Fruit fly (Drosophila melanogaster): ENCODE results near the gene CG7990.
A peak's percentile ranks its signal among the peaks of the same experiment; 100 is the strongest.

CG7990 gene

DNA sequence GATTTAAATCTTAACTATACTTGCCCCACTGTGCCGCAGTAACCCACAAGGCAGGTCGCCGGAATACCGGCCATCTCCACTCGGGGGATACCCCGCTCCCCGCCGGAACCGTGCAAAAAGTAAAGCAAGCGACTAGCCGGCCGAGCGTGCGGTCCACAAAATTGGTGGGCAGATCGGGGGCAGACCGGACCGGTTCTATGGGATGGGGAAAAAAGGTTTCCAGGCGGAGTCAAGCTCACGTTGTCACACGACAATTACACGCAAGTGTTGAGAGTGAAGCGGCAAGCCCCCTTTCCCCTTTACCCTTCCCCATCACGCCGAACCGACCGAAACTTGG, 23.5 kb upstream of the CG7990 start:
- no peak for TF ChIP-seq EcR (GFP tag; optimal IDR thresholded peaks at IDR 0.05)
- no peak for TF ChIP-seq psq (optimal IDR thresholded peaks at IDR 0.05)
- TF ChIP-seq pan (optimal IDR thresholded peaks at IDR 0.05), result no peak

DNA sequence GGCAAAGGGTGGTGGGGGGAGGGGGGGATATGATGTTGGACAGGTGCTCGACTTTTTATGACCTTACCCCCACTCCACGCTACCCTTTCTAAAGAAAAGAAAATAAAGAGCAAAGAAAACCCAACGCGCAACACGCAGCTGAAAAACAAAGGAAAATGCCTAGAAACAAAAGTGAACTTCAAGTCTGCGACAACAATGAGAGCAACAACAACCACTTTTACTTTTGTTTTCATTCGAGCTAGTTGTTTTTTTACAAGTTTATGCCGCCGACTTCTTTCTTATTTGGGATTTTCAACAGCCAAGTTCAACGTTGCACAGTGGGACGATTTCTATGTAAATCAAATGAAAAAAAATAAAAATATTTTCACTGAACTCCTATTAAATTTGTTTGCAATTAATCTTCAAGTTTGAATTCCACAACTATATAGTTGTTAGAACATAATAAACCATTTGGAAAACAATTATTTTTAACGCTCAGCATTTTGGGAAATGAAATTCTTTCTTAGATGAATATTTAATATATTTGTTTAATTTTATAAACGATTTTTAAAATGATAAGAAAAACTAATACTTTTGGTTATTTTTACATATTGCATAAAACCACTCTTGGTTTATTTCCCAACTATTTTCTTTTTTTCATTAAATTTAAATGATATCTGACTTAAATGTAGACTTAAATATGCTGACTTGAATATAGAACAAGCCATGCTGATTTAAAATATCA, 23.0 kb upstream of the CG7990 start:
- no peak for TF ChIP-seq Dll (optimal IDR thresholded peaks at IDR 0.05)

DNA sequence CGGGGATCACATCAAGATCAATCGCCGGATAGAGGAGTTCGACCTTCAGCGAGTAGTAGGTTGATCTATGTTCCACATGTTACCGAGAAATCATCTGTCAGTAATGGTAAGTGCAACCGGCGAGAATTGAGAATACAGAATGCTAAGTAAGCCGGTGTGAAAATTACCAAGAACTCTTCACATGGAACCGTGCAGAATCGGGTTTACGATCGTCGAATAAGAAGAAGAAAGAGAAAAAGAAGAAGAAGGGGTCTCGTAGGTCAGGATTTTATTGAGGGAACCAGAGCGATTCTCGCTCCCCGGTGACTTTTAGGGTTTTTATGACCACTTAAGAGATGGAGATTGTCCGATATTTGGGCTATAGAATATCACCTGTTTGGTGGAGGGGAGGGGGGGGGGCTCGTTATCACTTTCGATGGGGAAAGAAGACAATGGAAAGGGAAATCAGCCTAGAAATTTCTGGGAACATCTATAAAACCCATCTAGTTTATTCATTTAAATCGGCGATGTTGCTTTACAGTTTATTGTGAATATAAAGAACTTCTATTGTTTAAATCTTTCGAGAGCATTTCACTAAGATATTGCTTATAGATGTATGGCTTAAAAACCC, 19.3 kb upstream of the CG7990 start:
- TF ChIP-seq psq (optimal IDR thresholded peaks at IDR 0.05) (no peak), pan (optimal IDR thresholded peaks at IDR 0.05) (no peak), EcR (GFP tag; optimal IDR thresholded peaks at IDR 0.05) (no peak), usp (GFP tag; optimal IDR thresholded peaks at IDR 0.05) (no peak), Dll (optimal IDR thresholded peaks at IDR 0.05) (no peak), CG8478 (optimal IDR thresholded peaks at IDR 0.05) (no peak)

DNA sequence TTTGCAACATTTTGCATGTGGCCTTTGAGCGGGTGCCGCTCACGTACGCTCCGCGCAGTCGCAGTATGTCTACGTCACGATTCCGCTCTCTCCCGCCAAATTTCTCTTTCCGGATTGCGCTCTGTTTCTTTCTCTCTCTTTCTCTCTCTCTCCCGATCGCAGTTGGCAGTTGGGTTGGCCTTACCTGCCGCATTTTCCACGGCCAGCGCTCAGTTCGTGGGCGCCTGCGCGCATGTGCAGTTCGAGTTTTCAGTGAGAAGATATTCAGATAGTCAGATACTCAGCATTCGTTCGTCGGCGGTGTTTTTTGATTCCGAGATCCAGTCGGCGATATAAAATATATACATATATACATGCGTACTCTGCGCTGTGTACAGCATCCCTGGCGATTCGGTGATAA, 18.6 kb upstream of the CG7990 start, which contains the start of gene CG7884:
Gene CG7884 (plus strand): TSS at position 208 of the 400 bp plus-strand sequence.
- TF ChIP-seq Dll (optimal IDR thresholded peaks at IDR 0.05) (peak; percentile 76), usp (GFP tag; optimal IDR thresholded peaks at IDR 0.05) (no peak)

DNA sequence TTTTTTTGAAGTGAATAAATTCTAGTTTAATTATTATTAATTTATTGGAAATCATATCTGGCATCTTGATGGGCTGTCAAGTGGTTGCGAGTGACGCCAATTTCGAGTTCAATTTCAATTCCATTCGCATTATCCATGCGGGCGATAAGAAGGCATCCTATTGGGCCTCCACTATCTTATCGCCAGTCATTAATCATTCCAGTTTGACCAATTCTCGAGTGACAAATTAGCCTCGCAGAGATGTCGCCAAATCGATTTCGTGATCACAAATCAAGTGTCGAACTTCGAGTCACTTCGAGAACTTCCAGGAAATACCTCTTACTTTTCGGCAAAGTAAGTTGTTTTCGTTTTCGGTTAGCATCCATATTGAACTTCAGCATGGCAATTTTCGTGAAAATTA, 14.9 kb upstream of the CG7990 start:
- TF ChIP-seq pan (optimal IDR thresholded peaks at IDR 0.05) (no peak), CG8478 (optimal IDR thresholded peaks at IDR 0.05) (no peak), usp (GFP tag; optimal IDR thresholded peaks at IDR 0.05) (no peak), Dll (optimal IDR thresholded peaks at IDR 0.05) (no peak)

DNA sequence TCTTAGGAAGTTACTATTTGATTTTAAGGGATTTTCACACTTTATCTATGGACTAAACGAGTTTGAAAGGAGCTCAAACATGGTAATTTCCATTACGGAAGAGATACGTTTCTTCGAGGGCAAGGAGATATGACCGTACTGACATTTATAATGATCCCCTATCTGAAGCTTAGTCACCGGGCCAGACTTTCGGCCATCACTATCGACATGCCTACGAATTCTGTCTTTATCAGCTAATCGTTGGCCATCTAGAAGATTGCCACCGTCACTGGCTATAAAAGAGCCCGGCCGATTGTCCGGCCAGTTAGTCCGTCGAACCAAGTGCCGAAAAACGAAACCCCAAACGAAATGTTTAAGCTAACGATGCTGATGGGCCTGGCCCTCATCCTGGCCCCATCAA, 13.4 kb upstream of the CG7990 start, which contains the start of gene Muc18B:
Gene Muc18B (plus strand): TSS at position 301 of the 400 bp plus-strand sequence.
- TF ChIP-seq EcR (GFP tag; optimal IDR thresholded peaks at IDR 0.05), result no peak

DNA sequence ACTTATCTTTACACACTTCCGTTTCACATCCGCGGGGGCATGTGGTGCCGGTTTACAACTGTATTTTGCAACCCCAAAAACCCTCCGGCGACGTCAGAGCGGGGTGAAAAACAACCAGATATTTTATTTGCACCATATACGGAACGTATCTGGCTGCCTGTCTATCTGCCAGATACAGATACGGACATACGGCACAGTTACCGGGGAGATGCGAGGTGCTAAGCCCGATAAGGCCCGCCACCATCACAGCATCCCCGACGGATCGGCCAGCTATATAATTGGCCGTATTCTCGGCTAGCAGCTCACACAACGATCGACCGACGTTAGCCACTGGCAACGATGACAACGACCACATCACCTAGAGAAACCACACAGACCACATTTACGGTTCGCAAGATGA, 11.2 kb upstream of the CG7990 start, which contains the start of gene Mur18B:
Gene Mur18B (plus strand): TSS at position 301 of the 400 bp plus-strand sequence.
- TF ChIP-seq Dll (optimal IDR thresholded peaks at IDR 0.05) (no peak), pan (optimal IDR thresholded peaks at IDR 0.05) (no peak), EcR (GFP tag; optimal IDR thresholded peaks at IDR 0.05) (no peak), CG8478 (optimal IDR thresholded peaks at IDR 0.05) (no peak), usp (GFP tag; optimal IDR thresholded peaks at IDR 0.05) (no peak), psq (optimal IDR thresholded peaks at IDR 0.05) (no peak)

DNA sequence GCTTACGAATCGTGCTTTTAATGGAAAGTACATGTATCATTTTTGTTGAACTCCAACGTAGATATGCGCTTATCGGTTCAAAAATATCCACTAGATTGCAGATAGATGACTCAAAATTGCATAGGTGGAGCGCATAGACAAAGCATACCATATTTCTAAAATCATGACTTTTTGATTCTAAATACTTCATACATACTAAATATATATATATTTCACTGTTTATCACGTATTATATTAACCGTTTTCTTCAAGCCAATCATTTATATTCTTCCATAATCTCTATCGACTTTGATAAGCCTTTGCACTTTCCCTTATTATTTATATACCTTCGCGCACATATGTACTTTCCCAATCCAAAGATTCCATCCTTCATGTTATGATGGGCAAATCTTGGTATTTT, 10.2 kb upstream of the CG7990 start, which contains the start of gene CG14195:
Gene CG14195 (minus strand): TSS at position 101 of the 400 bp plus-strand sequence.
- TF ChIP-seq psq (optimal IDR thresholded peaks at IDR 0.05) (no peak), usp (GFP tag; optimal IDR thresholded peaks at IDR 0.05) (no peak), pan (optimal IDR thresholded peaks at IDR 0.05) (no peak), Dll (optimal IDR thresholded peaks at IDR 0.05) (no peak), EcR (GFP tag; optimal IDR thresholded peaks at IDR 0.05) (no peak), CG8478 (optimal IDR thresholded peaks at IDR 0.05) (no peak)

DNA sequence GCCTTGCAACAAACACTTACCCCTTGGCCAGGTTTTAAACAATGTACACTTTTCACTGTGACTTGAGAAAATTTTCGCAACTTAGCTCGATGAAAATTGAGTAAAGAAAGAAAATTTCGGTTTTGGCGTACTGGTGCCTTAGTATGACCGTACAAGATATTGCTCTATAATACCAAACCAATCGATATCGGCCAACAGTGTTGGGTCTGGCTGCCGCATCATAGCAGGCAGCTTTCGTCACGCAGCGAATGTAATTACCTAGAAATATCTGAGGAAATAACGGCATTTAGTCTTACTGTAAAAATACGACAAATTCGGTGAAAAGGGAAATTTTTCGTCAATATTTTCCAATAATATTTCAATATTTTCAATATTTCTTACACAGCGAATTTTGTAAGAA, 6.2 kb upstream of the CG7990 start, which contains the start of gene Ulp1:
Gene Ulp1 (minus strand): TSS at position 174 of the 400 bp plus-strand sequence.
- TF ChIP-seq CG8478 (optimal IDR thresholded peaks at IDR 0.05), result no peak
- no peak for TF ChIP-seq psq (optimal IDR thresholded peaks at IDR 0.05)
- no peak for TF ChIP-seq Dll (optimal IDR thresholded peaks at IDR 0.05)
- TF ChIP-seq EcR (GFP tag; optimal IDR thresholded peaks at IDR 0.05), result no peak
- no peak for TF ChIP-seq usp (GFP tag; optimal IDR thresholded peaks at IDR 0.05)
- no peak for TF ChIP-seq pan (optimal IDR thresholded peaks at IDR 0.05)

DNA sequence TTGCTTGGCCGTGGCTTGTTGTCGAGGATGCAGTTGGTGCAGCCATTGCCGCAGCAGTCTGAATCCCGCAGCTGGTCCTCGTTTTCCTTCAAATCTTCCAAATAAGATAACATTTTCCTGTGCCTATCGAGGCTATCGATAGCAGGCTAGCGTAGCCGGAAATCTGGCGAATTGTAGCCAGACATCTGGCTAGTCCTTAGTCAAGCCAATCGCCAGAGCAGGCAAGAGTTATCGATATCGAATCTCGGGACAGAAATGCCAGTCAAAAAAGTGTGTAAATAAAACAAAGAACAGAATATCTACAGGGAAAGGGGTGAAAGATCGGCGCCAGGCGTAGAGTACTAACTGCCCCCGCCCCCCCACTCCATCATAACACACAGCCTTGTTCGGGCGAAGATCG, 8.4 kb downstream of the CG7990 start, which contains the start of the genes CG7914 and CG14194:
Gene CG7914 (minus strand): TSS at position 113 of the 400 bp plus-strand sequence.
Gene CG14194 (plus strand): TSS at position 220 of the 400 bp plus-strand sequence.
- TF ChIP-seq CG8478 (optimal IDR thresholded peaks at IDR 0.05) (no peak), EcR (GFP tag; optimal IDR thresholded peaks at IDR 0.05) (no peak), pan (optimal IDR thresholded peaks at IDR 0.05) (no peak)

DNA sequence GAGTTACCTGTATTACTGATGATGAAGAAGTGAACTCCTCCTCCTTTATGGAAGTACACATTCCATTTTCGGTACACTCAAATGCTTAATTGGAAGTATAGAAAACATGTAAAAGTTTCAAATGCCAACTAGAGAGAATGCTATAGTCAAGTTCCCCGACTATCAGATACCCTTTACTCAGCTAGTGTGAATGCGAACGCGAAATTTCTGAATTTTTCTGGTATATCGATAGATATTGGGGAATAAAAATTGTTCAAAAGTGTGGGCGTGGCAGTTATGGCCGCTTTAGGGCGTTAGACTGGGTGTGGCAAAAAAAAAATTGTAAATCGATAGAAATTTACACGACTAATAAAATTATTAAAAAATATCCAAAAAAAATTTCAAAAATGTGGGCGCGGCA, 10.2 kb downstream of the CG7990 start:
- TF ChIP-seq psq (optimal IDR thresholded peaks at IDR 0.05) (no peak), EcR (GFP tag; optimal IDR thresholded peaks at IDR 0.05) (no peak), CG8478 (optimal IDR thresholded peaks at IDR 0.05) (no peak), Dll (optimal IDR thresholded peaks at IDR 0.05) (no peak), usp (GFP tag; optimal IDR thresholded peaks at IDR 0.05) (no peak), pan (optimal IDR thresholded peaks at IDR 0.05) (no peak)

DNA sequence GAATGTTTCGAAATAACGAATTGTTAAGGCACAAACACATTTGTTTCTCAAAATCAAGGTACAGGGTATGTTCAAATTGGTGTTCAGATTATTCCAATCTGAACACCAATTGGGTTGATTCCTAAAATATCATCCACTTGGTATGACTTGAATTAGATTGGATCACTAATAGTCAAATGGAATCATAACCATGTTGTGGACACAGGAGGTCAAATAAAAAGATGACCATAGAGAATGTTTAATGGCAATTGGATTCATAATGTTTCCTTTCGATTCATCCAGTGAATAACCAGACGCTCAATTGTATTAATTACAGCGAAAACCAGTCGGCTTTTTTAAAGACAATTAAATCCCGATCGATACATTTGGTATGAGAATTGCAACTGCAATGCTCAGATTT, 10.7 kb downstream of the CG7990 start:
- TF ChIP-seq EcR (GFP tag; optimal IDR thresholded peaks at IDR 0.05) (no peak), usp (GFP tag; optimal IDR thresholded peaks at IDR 0.05) (no peak), Dll (optimal IDR thresholded peaks at IDR 0.05) (no peak), psq (optimal IDR thresholded peaks at IDR 0.05) (no peak), CG8478 (optimal IDR thresholded peaks at IDR 0.05) (no peak), pan (optimal IDR thresholded peaks at IDR 0.05) (no peak)

DNA sequence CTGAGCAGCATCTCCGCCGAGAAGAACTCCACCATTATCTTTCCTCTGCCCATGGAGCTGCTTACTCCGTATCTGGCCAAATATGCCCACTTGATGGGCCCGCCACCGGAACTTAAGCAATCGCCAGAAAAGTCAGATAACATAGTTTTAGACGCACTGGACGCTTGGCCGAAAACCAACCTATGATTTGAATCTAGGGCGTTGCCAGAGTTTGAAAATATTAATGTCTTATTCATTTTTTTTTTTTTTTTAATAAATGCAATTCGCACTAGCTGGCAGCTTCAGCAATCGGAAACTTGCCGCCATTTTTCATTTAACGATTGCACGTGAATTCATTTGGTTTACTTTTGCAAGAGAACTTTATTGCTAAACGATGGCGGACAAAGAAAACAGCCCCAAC, 11.9 kb downstream of the CG7990 start, which contains the start of gene HP1D3csd:
Gene HP1D3csd (plus strand): TSS at position 312 of the 400 bp plus-strand sequence.
- TF ChIP-seq pan (optimal IDR thresholded peaks at IDR 0.05), result no peak
- no peak for TF ChIP-seq Dll (optimal IDR thresholded peaks at IDR 0.05)
- no peak for TF ChIP-seq CG8478 (optimal IDR thresholded peaks at IDR 0.05)
- TF ChIP-seq usp (GFP tag; optimal IDR thresholded peaks at IDR 0.05), result no peak
